In the genomic region with DNA sequence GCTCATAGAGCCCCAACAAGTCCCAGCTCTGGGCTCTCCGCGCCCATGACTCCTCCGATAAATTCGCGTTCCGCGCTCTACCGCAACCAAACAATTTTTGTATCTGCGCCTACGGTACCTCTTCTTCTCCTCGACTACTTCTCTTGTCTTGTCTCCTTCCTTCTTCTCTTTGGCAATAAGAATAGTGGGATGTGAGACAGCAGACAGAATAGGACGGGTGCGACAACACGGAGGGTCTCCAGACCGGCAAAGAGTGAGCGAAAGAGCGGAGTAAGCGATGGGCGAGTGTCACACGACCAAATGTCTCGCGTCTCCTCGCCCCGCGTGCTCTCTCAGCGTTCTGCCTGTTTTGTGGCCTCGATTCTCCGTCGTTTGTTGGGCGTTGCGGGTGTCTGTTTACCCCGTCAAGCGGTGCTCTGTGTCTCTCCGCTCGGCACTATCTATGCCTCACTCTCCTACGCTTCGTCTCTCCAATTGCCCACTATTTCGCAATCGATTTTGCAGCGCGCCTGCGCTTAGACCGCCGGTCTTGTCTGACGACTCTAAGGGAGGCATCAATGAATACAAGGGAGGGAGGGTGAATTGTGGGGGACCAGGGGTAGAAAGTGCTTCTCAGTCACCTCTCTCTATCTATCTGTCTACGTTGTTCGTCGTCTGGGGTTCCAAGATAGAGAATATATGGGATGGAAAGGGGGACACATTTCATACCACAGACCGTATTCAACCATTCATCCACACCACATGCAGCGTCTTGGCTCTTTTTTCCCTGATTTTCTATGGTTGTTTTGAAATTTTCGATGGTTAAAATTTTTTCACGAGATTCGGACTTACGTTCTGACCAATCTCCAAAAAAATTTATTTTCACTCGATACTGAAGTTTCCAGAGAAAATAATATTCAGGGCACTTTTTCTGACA, we compare ENCODE assay signal across 2 worm cellular contexts.
TF ChIP-seq lines count a peak whose summit lies in the region.

A gene (minus strand): TSS at position 256 of the 916 bp plus-strand sequence.

TF ChIP-seq in whole organism, L1 larva, 84 proteins besides CTCF, POLR2A, EP300 and RAD21 (continued from another document):
- TF ChIP-seq ceh-8 (GFP tag; optimal IDR thresholded peaks at IDR 0.05; lab: Kevin White, UChicago) (peak; percentile 64), efl-3 (GFP tag; optimal IDR thresholded peaks at IDR 0.05; lab: Kevin White, UChicago) (no peak), sptf-1 (tag; optimal IDR thresholded peaks at IDR 0.05; lab: Kevin White, UChicago) (no peak), nhr-90 (tag; optimal IDR thresholded peaks at IDR 0.05; lab: Kevin White, UChicago; ENCODE audit: poor library complexity) (peak; percentile 87), ets-5 (GFP tag; IDR thresholded peaks at IDR 0.05; lab: Robert Waterston, UW) (no peak), ceh-90 (tag; optimal IDR thresholded peaks at IDR 0.05; lab: Kevin White, UChicago) (no peak), ceh-82 (tag; optimal IDR thresholded peaks at IDR 0.05; lab: Kevin White, UChicago) (peak; percentile 33 to 83 (median 78)), mef-2 (tag; optimal IDR thresholded peaks at IDR 0.05; lab: Kevin White, UChicago) (peak; percentile 3), mep-1 (tag; optimal IDR thresholded peaks at IDR 0.05; lab: Kevin White, UChicago) (peak; percentile 75), elt-2 (tag; optimal IDR thresholded peaks at IDR 0.05; lab: Kevin White, UChicago) (peak; percentile 43), snpc-4 (tag; optimal IDR thresholded peaks at IDR 0.05; lab: Kevin White, UChicago) (peak; percentile 67), rnt-1 (tag; optimal IDR thresholded peaks at IDR 0.05; lab: Kevin White, UChicago) (peak; percentile 71), hlh-4 (tag; optimal IDR thresholded peaks at IDR 0.05; lab: Kevin White, UChicago) (peak; percentile 51), ceh-88 (GFP tag; IDR thresholded peaks at IDR 0.05; lab: Robert Waterston, UW) (peak; percentile 57; the same call in 1 of the 2 replicates), jun-1 (tag; optimal IDR thresholded peaks at IDR 0.05; lab: Kevin White, UChicago) (peak; percentile 92), nhr-237 (tag; optimal IDR thresholded peaks at IDR 0.05; lab: Kevin White, UChicago) (peak; percentile 78), egl-13 (tag; optimal IDR thresholded peaks at IDR 0.05; lab: Kevin White, UChicago) (peak; percentile 88), nhr-20 (tag; optimal IDR thresholded peaks at IDR 0.05; lab: Kevin White, UChicago) (peak; percentile 92), nhr-71 (tag; optimal IDR thresholded peaks at IDR 0.05; lab: Kevin White, UChicago) (peak; percentile 97), lin-13 (GFP tag; optimal IDR thresholded peaks at IDR 0.05; lab: Kevin White, UChicago) (peak; percentile 87), zag-1 (tag; optimal IDR thresholded peaks at IDR 0.05; lab: Kevin White, UChicago) (no peak), skn-1 (tag; optimal IDR thresholded peaks at IDR 0.05; lab: Kevin White, UChicago) (peak; percentile 65), tbx-2 (tag; optimal IDR thresholded peaks at IDR 0.05; lab: Kevin White, UChicago) (peak; percentile 95), unc-130 (tag; optimal IDR thresholded peaks at IDR 0.05; lab: Kevin White, UChicago) (peak; percentile 57), elt-3 (tag; optimal IDR thresholded peaks at IDR 0.05; lab: Kevin White, UChicago) (peak in 1 of 6 experiments; percentile 66), ces-1 (GFP tag; optimal IDR thresholded peaks at IDR 0.05; lab: Kevin White, UChicago) (no peak), ztf-4 (tag; optimal IDR thresholded peaks at IDR 0.05; lab: Kevin White, UChicago) (peak; percentile 68), pag-3 (tag; optimal IDR thresholded peaks at IDR 0.05; lab: Kevin White, UChicago; ENCODE audit: borderline replicate concordance, insufficient read depth) (no peak), dpl-1 (GFP tag; optimal IDR thresholded peaks at IDR 0.05; lab: Kevin White, UChicago) (peak; percentile 47 to 64 (median 60)), grh-1 (GFP tag; IDR thresholded peaks at IDR 0.05; lab: Robert Waterston, UW) (peak; percentile 57)

TF ChIP-seq in whole organism, young adult, 124 proteins besides CTCF, POLR2A, EP300 and RAD21 (continued from another document):
- peak; percentile 92 for TF ChIP-seq lin-40 (tag; optimal IDR thresholded peaks at IDR 0.05; lab: Kevin White, UChicago)
- TF ChIP-seq hmg-20 (GFP tag; IDR thresholded peaks at IDR 0.05; lab: Robert Waterston, UW): peak; percentile 54; the same call in 1 of the 2 replicates
- no peak for TF ChIP-seq cebp-2 (GFP tag; IDR thresholded peaks at IDR 0.05; lab: Robert Waterston, UW)
- TF ChIP-seq nhr-90 (tag; optimal IDR thresholded peaks at IDR 0.05; lab: Kevin White, UChicago): peak; percentile 24
- TF ChIP-seq hmg-1.2 (GFP tag; IDR thresholded peaks at IDR 0.05; lab: Robert Waterston, UW): peak; percentile 98
- TF ChIP-seq ztf-22 (GFP tag; optimal IDR thresholded peaks at IDR 0.05; lab: Kevin White, UChicago): no peak
- TF ChIP-seq zim-3 (tag; optimal IDR thresholded peaks at IDR 0.05; lab: Kevin White, UChicago): no peak
- TF ChIP-seq chd-7 (tag; optimal IDR thresholded peaks at IDR 0.05; lab: Kevin White, UChicago): peak; percentile 72
- TF ChIP-seq lsy-27 (tag; optimal IDR thresholded peaks at IDR 0.05; lab: Kevin White, UChicago; ENCODE audit: borderline replicate concordance, insufficient read depth): no peak
- TF ChIP-seq egrh-3 (GFP tag; IDR thresholded peaks at IDR 0.05; lab: Robert Waterston, UW): peak; percentile 77
- TF ChIP-seq mel-28 (tag; optimal IDR thresholded peaks at IDR 0.05; lab: Kevin White, UChicago; ENCODE audit: borderline replicate concordance): peak; percentile 24
- no peak for TF ChIP-seq lsl-1 (GFP tag; optimal IDR thresholded peaks at IDR 0.05; lab: Kevin White, UChicago)
- TF ChIP-seq madf-8 (GFP tag; conservative IDR thresholded peaks at IDR 0.05; lab: Robert Waterston, UW): no peak
- 0 out of 2 replicates have a peak, but pooled peaks have one; percentile 21 for TF ChIP-seq madf-3 (GFP tag; IDR thresholded peaks at IDR 0.05; lab: Robert Waterston, UW)
- peak; percentile 50 for TF ChIP-seq tbp1 (GFP tag; optimal IDR thresholded peaks at IDR 0.05; lab: Kevin White, UChicago)
- no peak for TF ChIP-seq F49E8.2 (tag; optimal IDR thresholded peaks at IDR 0.05; lab: Kevin White, UChicago; ENCODE audit: insufficient read depth)
- TF ChIP-seq ceh-79 (tag; optimal IDR thresholded peaks at IDR 0.05; lab: Kevin White, UChicago): peak; percentile 40
- TF ChIP-seq attf-3 (GFP tag; conservative IDR thresholded peaks at IDR 0.05; lab: Robert Waterston, UW): peak; percentile 48; the same call in 1 of the 2 replicates
- TF ChIP-seq gei-17 (GFP tag; optimal IDR thresholded peaks at IDR 0.05; lab: Kevin White, UChicago): peak; percentile 58
- 0 out of 2 replicates have a peak, but pooled peaks have one; percentile 25 for TF ChIP-seq C06A6.2 (GFP tag; conservative IDR thresholded peaks at IDR 0.05; lab: Robert Waterston, UW)
- peak in 1 of 2 experiments; percentile 78 for TF ChIP-seq let-607 (tag; optimal IDR thresholded peaks at IDR 0.05; lab: Kevin White, UChicago)
- TF ChIP-seq ztf-6 (GFP tag; IDR thresholded peaks at IDR 0.05; lab: Robert Waterston, UW): 0 out of 2 replicates have a peak, but pooled peaks have one; percentile 15
- no peak for TF ChIP-seq F37B4.10 (GFP tag; IDR thresholded peaks at IDR 0.05; lab: Robert Waterston, UW)
- TF ChIP-seq snpc-4 (GFP tag; optimal IDR thresholded peaks at IDR 0.05; lab: Kevin White, UChicago): no peak
- TF ChIP-seq snpc-4 (tag; optimal IDR thresholded peaks at IDR 0.05; lab: Kevin White, UChicago): peak in 2 of 4 experiments; percentile 55 to 79
- no peak for TF ChIP-seq sdz-38 (tag; optimal IDR thresholded peaks at IDR 0.05; lab: Kevin White, UChicago)
- peak in 1 of 3 experiments; percentile 52 for TF ChIP-seq lin-35 (GFP tag; optimal IDR thresholded peaks at IDR 0.05; lab: Kevin White, UChicago)
- TF ChIP-seq egl-44 (GFP tag; IDR thresholded peaks at IDR 0.05; lab: Robert Waterston, UW): peak; percentile 54; the same call in 1 of the 2 replicates
- TF ChIP-seq hlh-26 (GFP tag; conservative IDR thresholded peaks at IDR 0.05; lab: Robert Waterston, UW): no peak
- no peak for TF ChIP-seq B0261.1 (tag; optimal IDR thresholded peaks at IDR 0.05; lab: Kevin White, UChicago)
- TF ChIP-seq somi-1 (GFP tag; optimal IDR thresholded peaks at IDR 0.05; lab: Kevin White, UChicago): peak; percentile 69
- no peak for TF ChIP-seq hrde-1 (tag; optimal IDR thresholded peaks at IDR 0.05; lab: Kevin White, UChicago; ENCODE audit: borderline replicate concordance)
- no peak for TF ChIP-seq T26A5.8 (tag; optimal IDR thresholded peaks at IDR 0.05; lab: Kevin White, UChicago)
- 0 out of 2 replicates have a peak, but pooled peaks have one; percentile 5 for TF ChIP-seq rcor-1 (GFP tag; IDR thresholded peaks at IDR 0.05; lab: Robert Waterston, UW)
- TF ChIP-seq K11D2.4 (GFP tag; IDR thresholded peaks at IDR 0.05; lab: Robert Waterston, UW): no peak
- peak; percentile 63 for TF ChIP-seq B0035.1 (tag; optimal IDR thresholded peaks at IDR 0.05; lab: Kevin White, UChicago)
